Worm (Caenorhabditis elegans): ENCODE data around the gene pqn-42.

Gene pqn-42

DNA sequence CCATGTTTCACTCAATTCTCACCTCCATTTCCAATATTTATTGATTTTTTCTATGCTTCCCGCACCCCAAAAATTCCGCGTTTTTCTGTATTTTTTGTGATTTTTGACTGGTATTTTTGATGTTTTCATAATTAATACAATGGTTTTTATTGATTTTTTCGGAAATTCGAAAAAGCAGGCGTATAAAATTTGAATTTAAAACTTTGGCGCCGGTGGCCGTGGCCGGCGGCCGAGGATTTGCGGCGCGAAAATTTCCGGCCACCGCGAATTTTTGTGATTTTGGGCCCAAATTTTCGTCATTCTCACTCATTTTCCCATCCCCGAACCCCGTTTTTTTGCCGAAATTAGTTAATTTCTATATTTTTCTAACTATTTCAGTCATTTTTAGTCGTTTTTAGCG lies 7.8 kb downstream of the pqn-42 start (continued):
- TF ChIP-seq die-1 (tag; optimal IDR thresholded peaks at IDR 0.05) (no peak), ceh-27 (GFP tag; optimal IDR thresholded peaks at IDR 0.05) (peak; percentile 31), Y56A3A.18 (GFP tag; IDR thresholded peaks at IDR 0.05) (no peak), hsf-1 (GFP tag; IDR thresholded peaks at IDR 0.05) (peak; percentile 86), nhr-27 (tag; optimal IDR thresholded peaks at IDR 0.05) (no peak), nhr-120 (GFP tag; IDR thresholded peaks at IDR 0.05) (no peak), egrh-3 (GFP tag; IDR thresholded peaks at IDR 0.05) (peak; percentile 63), ztf-28 (GFP tag; IDR thresholded peaks at IDR 0.05) (peak; percentile 96), bed-2 (GFP tag; IDR thresholded peaks at IDR 0.05) (peak; percentile 93), F22D6.2 (tag; optimal IDR thresholded peaks at IDR 0.05) (no peak), mes-4 (tag; optimal IDR thresholded peaks at IDR 0.05) (no peak), B0019.2 (GFP tag; conservative IDR thresholded peaks at IDR 0.05) (peak; percentile 92), ztf-26 (tag; optimal IDR thresholded peaks at IDR 0.05) (no peak), rcor-1 (GFP tag; IDR thresholded peaks at IDR 0.05) (peak; percentile 80), dpff-1 (tag; optimal IDR thresholded peaks at IDR 0.05) (no peak), nfyb-1 (GFP tag; IDR thresholded peaks at IDR 0.05) (peak; percentile 66; the same call in 1 of the 2 replicates), mcd-1 (GFP tag; IDR thresholded peaks at IDR 0.05) (peak; percentile 88), ZK185.1 (tag; optimal IDR thresholded peaks at IDR 0.05; ENCODE audit: poor library complexity, severe bottlenecking) (no peak), sptf-2 (GFP tag; optimal IDR thresholded peaks at IDR 0.05) (no peak), let-526 (GFP tag; IDR thresholded peaks at IDR 0.05) (0 out of 2 replicates have a peak, but pooled peaks have one; percentile 24), nfya-1 (tag; optimal IDR thresholded peaks at IDR 0.05; ENCODE audit: borderline replicate concordance, insufficient read depth) (no peak), nhr-179 (tag; optimal IDR thresholded peaks at IDR 0.05) (no peak), lin-26 (GFP tag; IDR thresholded peaks at IDR 0.05) (peak; percentile 43; the same call in 1 of the 2 replicates), dpl-1 (GFP tag; optimal IDR thresholded peaks at IDR 0.05) (peak; percentile 91), T07F8.4 (tag; optimal IDR thresholded peaks at IDR 0.05) (no peak), K11D2.4 (GFP tag; IDR thresholded peaks at IDR 0.05) (peak; percentile 73), zim-3 (tag; optimal IDR thresholded peaks at IDR 0.05) (no peak), ama-1 (optimal IDR thresholded peaks at IDR 0.05) (no peak), ama-1 (GFP tag; optimal IDR thresholded peaks at IDR 0.05) (no peak), F52B5.7 (tag; optimal IDR thresholded peaks at IDR 0.05) (peak; percentile 15), snpc-4 (GFP tag; optimal IDR thresholded peaks at IDR 0.05) (no peak), snpc-4 (tag; optimal IDR thresholded peaks at IDR 0.05) (peak in 2 of 4 experiments; percentile 2 to 36), unc-62 (GFP tag; optimal IDR thresholded peaks at IDR 0.05) (no peak), madf-3 (GFP tag; IDR thresholded peaks at IDR 0.05) (peak; percentile 87), F10E7.11 (tag; optimal IDR thresholded peaks at IDR 0.05) (no peak), hlh-26 (GFP tag; conservative IDR thresholded peaks at IDR 0.05) (no peak), bed-1 (GFP tag; IDR thresholded peaks at IDR 0.05) (0 out of 2 replicates have a peak, but pooled peaks have one; percentile 83), pbrm-1 (GFP tag; IDR thresholded peaks at IDR 0.05) (peak; percentile 84), C17E4.6 (GFP tag; IDR thresholded peaks at IDR 0.05) (peak; percentile 87), lsy-27 (tag; optimal IDR thresholded peaks at IDR 0.05; ENCODE audit: borderline replicate concordance, insufficient read depth) (no peak), him-1 (tag; optimal IDR thresholded peaks at IDR 0.05) (peak; percentile 47), egl-44 (GFP tag; IDR thresholded peaks at IDR 0.05) (no peak), ztf-25 (GFP tag; IDR thresholded peaks at IDR 0.05) (peak; percentile 95), B0261.1 (tag; optimal IDR thresholded peaks at IDR 0.05) (peak; percentile 20), hmg-1.2 (GFP tag; IDR thresholded peaks at IDR 0.05) (peak; percentile 68), attf-6 (GFP tag; IDR thresholded peaks at IDR 0.05) (peak; percentile 82), fkh-3 (tag; optimal IDR thresholded peaks at IDR 0.05) (no peak), F57C9.4 (tag; optimal IDR thresholded peaks at IDR 0.05) (no peak), ceh-91 (GFP tag; IDR thresholded peaks at IDR 0.05) (peak; percentile 95)

Data from whole organism, young adult.